Worm (Caenorhabditis elegans) whole organism, L4 larva: Measurements from ENCODE around the gene lin-12.

Source experiments
- F37D6.2 ChIP-seq: sonication (generic microtip); optimal IDR thresholded peaks from 2 replicates; lab custom pipeline; 2016; ENCODE audit warnings: mild to moderate bottlenecking, missing genetic modification characterization, missing compliant biosample characterization
- T20F7.1 ChIP-seq: fragments of 200-800 bp; sonication (Bioruptor generic); optimal IDR thresholded peaks from 2 replicates; lab custom pipeline; 2018; ENCODE audit warnings: mild to moderate bottlenecking, missing genetic modification characterization, missing compliant biosample characterization
- T26A8.4 ChIP-seq: fragments of 200-800 bp; sonication (Bioruptor generic); IDR thresholded peaks from 2 replicates; pipeline ENCODE4 v1.3.6; 2022; ENCODE audit warnings: missing genetic modification characterization, missing compliant biosample characterization
- Y5F2A.4 ChIP-seq: fragments of 200-800 bp; sonication (Bioruptor generic); optimal IDR thresholded peaks from 2 replicates; lab custom pipeline; 2018; ENCODE audit warnings: mild to moderate bottlenecking, missing genetic modification characterization, missing compliant biosample characterization
- Y75B8A.6 ChIP-seq: fragments of 200-800 bp; sonication (Bioruptor generic); IDR thresholded peaks from 2 replicates; pipeline ENCODE4 v1.3.6; 2022; ENCODE audit warnings: missing genetic modification reagents, missing genetic modification characterization, missing compliant biosample characterization
- ZK546.5 ChIP-seq, 2 experiments: sonication (generic microtip); optimal IDR thresholded peaks; 2 replicates each; lab custom pipeline; 2017; ENCODE audit warnings: missing biosample characterization in 2 of 2, missing genetic modification characterization in 2 of 2
- aha-1 ChIP-seq: fragments of 150-350 bp; peaks from one replicate; lab custom pipeline; 2014; ENCODE audit warnings: missing biosample characterization, missing genetic modification characterization
- aly-2 ChIP-seq: sonication (generic microtip); optimal IDR thresholded peaks from 2 replicates; lab custom pipeline; 2018; ENCODE audit warnings: missing biosample characterization, missing genetic modification characterization
- arid-1 ChIP-seq: fragments of 200-800 bp; sonication (Bioruptor generic); conservative IDR thresholded peaks from 2 replicates; pipeline ENCODE4 v1.3.6; 2022; ENCODE audit warnings: missing genetic modification reagents, missing genetic modification characterization, missing compliant biosample characterization
- ceh-32 ChIP-seq: sonication (generic microtip); optimal IDR thresholded peaks from 2 replicates; lab custom pipeline; 2016; ENCODE audit warnings: mild to moderate bottlenecking, missing genetic modification characterization, missing compliant biosample characterization; ENCODE audit not compliant: poor library complexity
- ceh-44 ChIP-seq: fragments of 200-800 bp; sonication (Bioruptor generic); IDR thresholded peaks from 2 replicates; pipeline ENCODE4 v1.3.6; 2022; ENCODE audit warnings: missing genetic modification reagents, missing genetic modification characterization, missing compliant biosample characterization
- ctbp-1 ChIP-seq: fragments of 200-800 bp; sonication (Bioruptor generic); IDR thresholded peaks from 2 replicates; pipeline ENCODE4 v1.3.6; 2022; ENCODE audit warnings: missing genetic modification reagents, missing genetic modification characterization, missing compliant biosample characterization
- daf-8 ChIP-seq: fragments of 200-800 bp; sonication (Bioruptor generic); IDR thresholded peaks from 2 replicates; pipeline ENCODE4 v1.3.6; 2022; ENCODE audit warnings: missing genetic modification characterization, missing compliant biosample characterization
- dmd-6 ChIP-seq: fragments of 200-800 bp; sonication (Bioruptor generic); IDR thresholded peaks from 2 replicates; pipeline ENCODE4 v1.3.6; 2022; ENCODE audit warnings: missing genetic modification reagents, missing genetic modification characterization, missing compliant biosample characterization
- dve-1 ChIP-seq: sonication (generic microtip); optimal IDR thresholded peaks from 2 replicates; lab custom pipeline; 2017; ENCODE audit warnings: antibody characterized with exemption, mild to moderate bottlenecking, missing genetic modification characterization, missing compliant biosample characterization; ENCODE audit not compliant: insufficient read depth
- hif-1 ChIP-seq, 2 experiments: sonication (generic microtip); optimal IDR thresholded peaks; 2 replicates each; lab custom pipeline; 2016 to 2017; ENCODE audit warnings: missing compliant biosample characterization in 2 of 2, missing genetic modification characterization in 2 of 2, missing genetic modification reagents in 2 of 2, missing genotype in 2 of 2, mild to moderate bottlenecking in 1 of 2
- hlh-11 ChIP-seq: fragments of 200-800 bp; sonication (Bioruptor generic); optimal IDR thresholded peaks from 2 replicates; lab custom pipeline; 2018; ENCODE audit warnings: mild to moderate bottlenecking, missing genetic modification characterization, missing compliant biosample characterization
- hlh-30 ChIP-seq: sonication (generic microtip); optimal IDR thresholded peaks from 2 replicates; lab custom pipeline; 2017; ENCODE audit warnings: antibody characterized with exemption, mild to moderate bottlenecking, missing genetic modification characterization, missing compliant biosample characterization; ENCODE audit not compliant: insufficient read depth
- hmg-1.1 ChIP-seq: fragments of 200-800 bp; sonication (Bioruptor generic); IDR thresholded peaks from 2 replicates; pipeline ENCODE4 v1.3.6; 2022; ENCODE audit warnings: missing genetic modification reagents, missing genetic modification characterization, missing compliant biosample characterization
- lim-7 ChIP-seq: fragments of 200-800 bp; sonication (Bioruptor generic); IDR thresholded peaks from 2 replicates; pipeline ENCODE4 v1.3.6; 2022; ENCODE audit warnings: missing genetic modification characterization, missing compliant biosample characterization
- lin-1 ChIP-seq: fragments of 200-800 bp; sonication (Bioruptor generic); IDR thresholded peaks from 2 replicates; pipeline ENCODE4 v1.3.6; 2022; ENCODE audit warnings: missing genetic modification reagents, missing genetic modification characterization, missing compliant biosample characterization
- lin-13 ChIP-seq: fragments of 150-350 bp; optimal IDR thresholded peaks from 2 replicates; lab custom pipeline; 2014; ENCODE audit warnings: missing biosample characterization, missing genetic modification reagents, missing genetic modification characterization
- lin-29 ChIP-seq: fragments of 200-800 bp; sonication (Bioruptor generic); IDR thresholded peaks from 2 replicates; pipeline ENCODE4 v1.3.6; 2022; ENCODE audit warnings: missing genetic modification reagents, missing genetic modification characterization, missing compliant biosample characterization
- lin-38 ChIP-seq: fragments of 200-800 bp; sonication (Bioruptor generic); IDR thresholded peaks from 2 replicates; pipeline ENCODE4 v1.3.6; 2022; ENCODE audit warnings: missing genetic modification reagents, missing genetic modification characterization, missing compliant biosample characterization
- madf-9 ChIP-seq: fragments of 200-800 bp; sonication (Bioruptor generic); conservative IDR thresholded peaks from 2 replicates; pipeline ENCODE4 v1.3.6; 2022; ENCODE audit warnings: missing genetic modification reagents, missing genetic modification characterization, missing compliant biosample characterization
- mdl-1 ChIP-seq, 2 experiments: fragments of 150-350 bp in 1 of 2; sonication (generic microtip) in 1 of 2; optimal IDR thresholded peaks; 2 replicates each; lab custom pipeline; 2014 to 2017; ENCODE audit warnings: missing biosample characterization in 2 of 2, missing genetic modification characterization in 2 of 2
- mdt-29 ChIP-seq: fragments of 200-800 bp; sonication (Bioruptor generic); IDR thresholded peaks from 2 replicates; pipeline ENCODE4 v1.3.6; 2022; ENCODE audit warnings: missing genetic modification reagents, missing genetic modification characterization, missing compliant biosample characterization
- mes-2 ChIP-seq: sonication (generic microtip); optimal IDR thresholded peaks from 2 replicates; lab custom pipeline; 2016; ENCODE audit warnings: missing genotype, mild to moderate bottlenecking, missing genetic modification characterization, missing compliant biosample characterization; ENCODE audit not compliant: poor library complexity, severe bottlenecking
- nhr-10 ChIP-seq: fragments of 150-350 bp; optimal IDR thresholded peaks from 2 replicates; lab custom pipeline; 2014; ENCODE audit warnings: missing biosample characterization, missing genetic modification characterization
- nhr-111 ChIP-seq: fragments of 200-800 bp; sonication (Bioruptor generic); optimal IDR thresholded peaks from 2 replicates; lab custom pipeline; 2018; ENCODE audit warnings: mild to moderate bottlenecking, missing genetic modification characterization, missing compliant biosample characterization
- nhr-25 ChIP-seq: sonication (generic microtip); optimal IDR thresholded peaks from 2 replicates; lab custom pipeline; 2017; ENCODE audit warnings: missing genetic modification characterization, mild to moderate bottlenecking, missing compliant biosample characterization, antibody characterized with exemption, moderate library complexity, borderline replicate concordance; ENCODE audit not compliant: insufficient read depth
- nhr-28 ChIP-seq: fragments of 150-350 bp; optimal IDR thresholded peaks from 2 replicates; lab custom pipeline; 2014; ENCODE audit warnings: missing biosample characterization, missing genetic modification characterization
- nhr-41 ChIP-seq: fragments of 200-800 bp; sonication (Bioruptor generic); IDR thresholded peaks from 2 replicates; pipeline ENCODE4 v1.3.6; 2022; ENCODE audit warnings: missing genetic modification reagents, missing genetic modification characterization, missing compliant biosample characterization
- nhr-42 ChIP-seq: fragments of 200-800 bp; sonication (Bioruptor generic); IDR thresholded peaks from 2 replicates; pipeline ENCODE4 v1.3.6; 2022; ENCODE audit warnings: missing genetic modification characterization, missing compliant biosample characterization
- nhr-48 ChIP-seq: sonication (generic microtip); optimal IDR thresholded peaks from 2 replicates; lab custom pipeline; 2016; ENCODE audit warnings: mild to moderate bottlenecking, missing genetic modification characterization, missing compliant biosample characterization
- pha-4 ChIP-seq, 2 experiments: fragments of 150-350 bp in 1 of 2; fragments of 200-800 bp in 1 of 2; sonication (Bioruptor generic) in 1 of 2; IDR thresholded peaks in 1 of 2; optimal IDR thresholded peaks in 1 of 2; 2 replicates each; pipeline versions ENCODE4 v1.3.6 to Lab custom; 2014 to 2022; ENCODE audit warnings: missing genetic modification characterization in 2 of 2, missing genetic modification reagents in 2 of 2, missing biosample characterization in 1 of 2, missing compliant biosample characterization in 1 of 2
- sdz-12 ChIP-seq: fragments of 200-800 bp; sonication (Bioruptor generic); optimal IDR thresholded peaks from 2 replicates; lab custom pipeline; 2018; ENCODE audit warnings: mild to moderate bottlenecking, missing genetic modification characterization, missing compliant biosample characterization
- tra-1 ChIP-seq: fragments of 200-800 bp; sonication (Bioruptor generic); IDR thresholded peaks from 2 replicates; pipeline ENCODE4 v1.3.6; 2022; ENCODE audit warnings: missing genetic modification reagents, missing genetic modification characterization, missing compliant biosample characterization
- unc-130 ChIP-seq: sonication (generic microtip); optimal IDR thresholded peaks from 2 replicates; lab custom pipeline; 2016; ENCODE audit warnings: missing genetic modification reagents, missing genetic modification characterization, missing compliant biosample characterization
- unc-39 ChIP-seq: sonication (generic microtip); optimal IDR thresholded peaks from 2 replicates; lab custom pipeline; 2017; ENCODE audit warnings: missing biosample characterization, missing genetic modification characterization
- unc-62 ChIP-seq, 3 experiments: fragments of 150-350 bp in 1 of 3; sonication (generic microtip); optimal IDR thresholded peaks in 2 of 3; peaks in 1 of 3; 1 replicate in 1 of 3; 2 replicates in 2 of 3; lab custom pipeline; 2014 to 2017; ENCODE audit warnings: missing biosample characterization in 3 of 3, missing genetic modification characterization in 3 of 3, missing genetic modification reagents in 3 of 3, missing genotype in 1 of 3
- zfp-2 ChIP-seq: sonication (generic microtip); optimal IDR thresholded peaks from 2 replicates; lab custom pipeline; 2016; ENCODE audit warnings: mild to moderate bottlenecking, missing genetic modification characterization, missing compliant biosample characterization
- zfp-3 ChIP-seq: fragments of 200-800 bp; sonication (Bioruptor generic); conservative IDR thresholded peaks from 2 replicates; pipeline ENCODE4 v1.3.6; 2022; ENCODE audit warnings: missing genetic modification reagents, missing genetic modification characterization, missing compliant biosample characterization
- zip-11 ChIP-seq: fragments of 200-800 bp; sonication (Bioruptor generic); IDR thresholded peaks from 2 replicates; pipeline ENCODE4 v1.3.6; 2022; ENCODE audit warnings: missing genetic modification characterization, missing compliant biosample characterization
- ztf-11 ChIP-seq: fragments of 150-350 bp; optimal IDR thresholded peaks from 2 replicates; lab custom pipeline; 2014; ENCODE audit warnings: missing biosample characterization, missing genetic modification characterization

The lin-12 gene

ce11 chrIII:9060267-9060666 lies 11.0 kb downstream of the lin-12 start (continued):
- no peak for TF ChIP-seq daf-8
- 0 out of 2 replicates have a peak, but pooled peaks have one; percentile 16 for TF ChIP-seq nhr-42 (GFP tag; lab: Robert Waterston, UW)
- peak; percentile 0 for TF ChIP-seq mes-2 (tag; lab: Kevin White, UChicago)
- no peak for TF ChIP-seq hlh-30 (tag; lab: Kevin White, UChicago)
- TF ChIP-seq mdl-1 (tag; optimal IDR thresholded peaks at IDR 0.05; lab: Kevin White, UChicago): no peak
- no peak for TF ChIP-seq madf-9 (GFP tag; lab: Robert Waterston, UW)
- 0 out of 2 replicates have a peak, but pooled peaks have one; percentile 8 for TF ChIP-seq lin-1
- TF ChIP-seq zfp-3 (GFP tag; lab: Robert Waterston, UW): peak; percentile 91
- peak; percentile 70; the same call in 1 of the 2 replicates for TF ChIP-seq pha-4 (GFP tag; IDR thresholded peaks at IDR 0.05; lab: Robert Waterston, UW)
- no peak for TF ChIP-seq pha-4 (tag; optimal IDR thresholded peaks at IDR 0.05; lab: Kevin White, UChicago)
- TF ChIP-seq dve-1 (tag; lab: Kevin White, UChicago): peak; percentile 73
- no peak for TF ChIP-seq nhr-25
- TF ChIP-seq aly-2: no peak
- peak; percentile 60 for TF ChIP-seq lin-38 (GFP tag; lab: Robert Waterston, UW)
- no peak for TF ChIP-seq ceh-32
- peak; percentile 27; the same call in 1 of the 2 replicates for TF ChIP-seq hmg-1.1 (GFP tag; lab: Robert Waterston, UW)
- no peak for TF ChIP-seq hif-1 (tag; optimal IDR thresholded peaks at IDR 0.05; lab: Kevin White, UChicago)
- no peak for TF ChIP-seq nhr-10 (tag; lab: Kevin White, UChicago)
- TF ChIP-seq zfp-2 (tag; lab: Kevin White, UChicago): no peak
- no peak for TF ChIP-seq Y75B8A.6 (GFP tag; lab: Robert Waterston, UW)
- no peak; the same call in 1 of the 2 replicates for TF ChIP-seq arid-1 (GFP tag; lab: Robert Waterston, UW)
- peak; percentile 50 for TF ChIP-seq hlh-11 (tag; lab: Kevin White, UChicago)
- TF ChIP-seq nhr-41 (GFP tag; lab: Robert Waterston, UW): 0 out of 2 replicates have a peak, but pooled peaks have one; percentile 5
- TF ChIP-seq nhr-111 (GFP tag; lab: Kevin White, UChicago): no peak
- TF ChIP-seq dmd-6: peak; percentile 34; the same call in 1 of the 2 replicates
- peak; percentile 66 for TF ChIP-seq T26A8.4 (GFP tag; lab: Robert Waterston, UW)
- TF ChIP-seq T20F7.1 (GFP tag; lab: Kevin White, UChicago): peak; percentile 71
- TF ChIP-seq mdt-29 (GFP tag; lab: Robert Waterston, UW): peak; percentile 28; the same call in 1 of the 2 replicates

- no peak for TF ChIP-seq madf-9 (GFP tag; lab: Robert Waterston, UW)
- TF ChIP-seq ZK546.5 (tag; optimal IDR thresholded peaks at IDR 0.05; lab: Kevin White, UChicago): no peak
- TF ChIP-seq unc-39 (tag; lab: Kevin White, UChicago): no peak
- 0 out of 2 replicates have a peak, but pooled peaks have one; percentile 8 for TF ChIP-seq tra-1
- TF ChIP-seq ztf-11 (tag; lab: Kevin White, UChicago): no peak
- TF ChIP-seq mes-2 (tag; lab: Kevin White, UChicago): peak; percentile 36
- no peak for TF ChIP-seq ceh-44 (GFP tag; lab: Robert Waterston, UW)
- peak; percentile 59 for TF ChIP-seq aha-1 (tag; lab: Kevin White, UChicago)
- TF ChIP-seq lin-13 (GFP tag; lab: Kevin White, UChicago): no peak
- no peak for TF ChIP-seq ctbp-1 (GFP tag; lab: Robert Waterston, UW)
- no peak for TF ChIP-seq sdz-12
- peak; percentile 49 for TF ChIP-seq nhr-48 (tag; lab: Kevin White, UChicago)
- peak; percentile 13 for TF ChIP-seq nhr-28
- TF ChIP-seq unc-130: no peak
- no peak for TF ChIP-seq aly-2
- peak; percentile 54 for TF ChIP-seq dmd-6
- TF ChIP-seq zfp-3 (GFP tag; lab: Robert Waterston, UW): no peak
- TF ChIP-seq unc-62 (GFP tag; optimal IDR thresholded peaks at IDR 0.05 in 1 of 2; lab: Kevin White, UChicago): peak in 1 of 2 experiments; percentile 93
- TF ChIP-seq unc-62 (tag; optimal IDR thresholded peaks at IDR 0.05; lab: Kevin White, UChicago): no peak
- peak; percentile 80 for TF ChIP-seq dve-1 (tag; lab: Kevin White, UChicago)
- no peak for TF ChIP-seq lin-29
- TF ChIP-seq lim-7: no peak
- TF ChIP-seq nhr-10 (tag; lab: Kevin White, UChicago): no peak
- peak; percentile 7 for TF ChIP-seq hlh-30 (tag; lab: Kevin White, UChicago)
- no peak for TF ChIP-seq zip-11 (GFP tag; lab: Robert Waterston, UW)
- TF ChIP-seq Y5F2A.4 (GFP tag; lab: Kevin White, UChicago): no peak
- TF ChIP-seq F37D6.2 (tag; lab: Kevin White, UChicago): no peak
- peak; percentile 46; the same call in 1 of the 2 replicates for TF ChIP-seq lin-38 (GFP tag; lab: Robert Waterston, UW)
- no peak for TF ChIP-seq T26A8.4 (GFP tag; lab: Robert Waterston, UW)
Measured at ce11 chrIII:9058959-9059534, 12.2 kb downstream of the lin-12 start, which contains the start of gene gst-1. TSS of gene gst-1 (plus strand) at chrIII:9059331.
